Fruit fly (Drosophila melanogaster) whole organism, adult: Measurements from ENCODE around the gene Or85b.

Experiments used
- CG11617 ChIP-seq: fragments of 200-800 bp; sonication (Bioruptor generic); optimal IDR thresholded peaks from 2 replicates; lab custom pipeline; 2017; ENCODE audit warnings: mild to moderate bottlenecking, missing biosample characterization, missing genetic modification reagents, missing genetic modification characterization
- CG12768 ChIP-seq: fragments of 200-800 bp; sonication (Bioruptor generic); optimal IDR thresholded peaks from 2 replicates; lab custom pipeline; 2017; ENCODE audit warnings: missing biosample characterization, missing genetic modification characterization, mild to moderate bottlenecking, moderate library complexity, missing genetic modification reagents
- CG14711 ChIP-seq: fragments of 200-800 bp; sonication (Bioruptor generic); optimal IDR thresholded peaks from 2 replicates; lab custom pipeline; 2018; ENCODE audit warnings: missing biosample characterization, mild to moderate bottlenecking, missing genetic modification characterization, moderate library complexity
- CG1620 ChIP-seq: fragments of 200-800 bp; sonication (Bioruptor generic); optimal IDR thresholded peaks from 2 replicates; lab custom pipeline; 2016; ENCODE audit warnings: missing biosample characterization, missing genetic modification characterization
- CG33017 ChIP-seq: fragments of 200-800 bp; sonication (Bioruptor generic); optimal IDR thresholded peaks from 2 replicates; lab custom pipeline; 2018; ENCODE audit warnings: missing biosample characterization, mild to moderate bottlenecking, missing genetic modification characterization, moderate library complexity
- CG5204 ChIP-seq: fragments of 200-800 bp; sonication (Bioruptor generic); optimal IDR thresholded peaks from 2 replicates; lab custom pipeline; 2016; ENCODE audit warnings: missing biosample characterization, missing genetic modification characterization
- CG7045 ChIP-seq: fragments of 200-800 bp; sonication (Bioruptor generic); optimal IDR thresholded peaks from 2 replicates; lab custom pipeline; 2017; ENCODE audit warnings: missing biosample characterization, mild to moderate bottlenecking, missing genetic modification characterization
- CG7101 ChIP-seq: fragments of 200-800 bp; sonication (Bioruptor generic); optimal IDR thresholded peaks from 2 replicates; lab custom pipeline; 2018; ENCODE audit warnings: missing biosample characterization, mild to moderate bottlenecking, missing genetic modification characterization, moderate library complexity
- Clk ChIP-seq: fragments of 200-800 bp; sonication (Bioruptor generic); optimal IDR thresholded peaks from 2 replicates; lab custom pipeline; 2017; ENCODE audit warnings: missing biosample characterization, missing genetic modification characterization
- Crg-1 ChIP-seq: fragments of 200-800 bp; sonication (Bioruptor generic); optimal IDR thresholded peaks from 2 replicates; lab custom pipeline; 2016; ENCODE audit warnings: missing biosample characterization, missing genetic modification characterization
- Hr96 ChIP-seq: fragments of 200-800 bp; sonication (Bioruptor generic); optimal IDR thresholded peaks from 2 replicates; lab custom pipeline; 2016; ENCODE audit warnings: missing biosample characterization, missing genetic modification characterization
- Mnt ChIP-seq: fragments of 200-800 bp; sonication (Bioruptor generic); optimal IDR thresholded peaks from 2 replicates; lab custom pipeline; 2016; ENCODE audit warnings: missing biosample characterization, mild to moderate bottlenecking, missing genetic modification characterization
- bab1 ChIP-seq: fragments of 200-800 bp; sonication (Bioruptor generic); optimal IDR thresholded peaks from 3 replicates; lab custom pipeline; 2019; ENCODE audit warnings: missing biosample characterization, mild to moderate bottlenecking, missing genetic modification characterization, moderate library complexity
- cic ChIP-seq: fragments of 200-800 bp; sonication (Bioruptor generic); optimal IDR thresholded peaks from 2 replicates; lab custom pipeline; 2017; ENCODE audit warnings: missing biosample characterization, mild to moderate bottlenecking, missing genetic modification characterization, moderate library complexity
- cnc ChIP-seq, 2 experiments: fragments of >200 bp; optimal IDR thresholded peaks; 2 replicates each; lab custom pipeline; 2017
- kay ChIP-seq: fragments of 200-800 bp; sonication (Bioruptor generic); peaks from one replicate; lab custom pipeline; 2016; ENCODE audit warnings: missing biosample characterization, missing genetic modification characterization, borderline replicate concordance
- ovo ChIP-seq: fragments of 200-800 bp; sonication (Bioruptor generic); optimal IDR thresholded peaks from 2 replicates; lab custom pipeline; 2016; ENCODE audit warnings: missing biosample characterization, missing genetic modification characterization
- pad ChIP-seq: fragments of 200-800 bp; sonication (Bioruptor generic); optimal IDR thresholded peaks from 3 replicates; lab custom pipeline; 2017; ENCODE audit warnings: missing biosample characterization, missing genetic modification characterization, mild to moderate bottlenecking, moderate library complexity, missing genetic modification reagents
- tj ChIP-seq: fragments of 200-800 bp; sonication (Bioruptor generic); optimal IDR thresholded peaks from 3 replicates; lab custom pipeline; 2017; ENCODE audit warnings: missing biosample characterization, mild to moderate bottlenecking, missing genetic modification characterization, moderate library complexity
- toe ChIP-seq: fragments of 200-800 bp; sonication (Bioruptor generic); optimal IDR thresholded peaks from 2 replicates; lab custom pipeline; 2016; ENCODE audit warnings: missing biosample characterization, missing genetic modification characterization

The Or85b gene

DNA sequence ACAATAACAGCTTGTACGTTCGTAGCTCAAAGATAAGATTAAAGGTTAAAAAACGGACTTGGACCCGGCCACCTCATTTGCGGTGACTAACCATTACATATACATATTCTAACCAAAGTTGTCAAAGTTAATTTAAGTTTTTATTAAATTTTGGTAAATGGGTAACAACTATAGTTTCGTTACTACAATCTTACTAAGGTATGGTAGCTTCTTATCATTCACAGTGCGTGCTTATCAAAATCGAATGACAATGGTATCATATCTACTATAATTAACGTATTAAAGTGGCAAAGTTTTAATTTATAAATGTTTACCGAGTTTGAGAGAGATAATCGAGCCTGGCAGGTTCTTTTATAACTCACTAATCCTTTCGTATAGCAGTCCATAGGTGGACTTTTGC is 8.0 kb upstream of the Or85b start:
- TF ChIP-seq CG14711 = no peak
- TF ChIP-seq cic (GFP tag; lab: Kevin White, UChicago) = no peak
- TF ChIP-seq toe (GFP tag; lab: Kevin White, UChicago) = no peak
- no peak for TF ChIP-seq Crg-1 (GFP tag; lab: Kevin White, UChicago)
- no peak for TF ChIP-seq CG12768 (GFP tag; lab: Kevin White, UChicago)
- no peak for TF ChIP-seq cnc (optimal IDR thresholded peaks at IDR 0.05; lab: Kevin White, UChicago)
- TF ChIP-seq Hr96 (GFP tag; lab: Kevin White, UChicago) = no peak
- TF ChIP-seq CG5204 (GFP tag; lab: Kevin White, UChicago) = no peak
- TF ChIP-seq kay (GFP tag; lab: Kevin White, UChicago) = no peak
- no peak for TF ChIP-seq CG11617
- no peak for TF ChIP-seq CG33017 (tag; lab: Kevin White, UChicago)
- no peak for TF ChIP-seq CG7101 (tag; lab: Kevin White, UChicago)
- no peak for TF ChIP-seq CG1620
- TF ChIP-seq bab1 (GFP tag; lab: Kevin White, UChicago) = no peak
- TF ChIP-seq ovo (GFP tag; lab: Kevin White, UChicago) = no peak

DNA sequence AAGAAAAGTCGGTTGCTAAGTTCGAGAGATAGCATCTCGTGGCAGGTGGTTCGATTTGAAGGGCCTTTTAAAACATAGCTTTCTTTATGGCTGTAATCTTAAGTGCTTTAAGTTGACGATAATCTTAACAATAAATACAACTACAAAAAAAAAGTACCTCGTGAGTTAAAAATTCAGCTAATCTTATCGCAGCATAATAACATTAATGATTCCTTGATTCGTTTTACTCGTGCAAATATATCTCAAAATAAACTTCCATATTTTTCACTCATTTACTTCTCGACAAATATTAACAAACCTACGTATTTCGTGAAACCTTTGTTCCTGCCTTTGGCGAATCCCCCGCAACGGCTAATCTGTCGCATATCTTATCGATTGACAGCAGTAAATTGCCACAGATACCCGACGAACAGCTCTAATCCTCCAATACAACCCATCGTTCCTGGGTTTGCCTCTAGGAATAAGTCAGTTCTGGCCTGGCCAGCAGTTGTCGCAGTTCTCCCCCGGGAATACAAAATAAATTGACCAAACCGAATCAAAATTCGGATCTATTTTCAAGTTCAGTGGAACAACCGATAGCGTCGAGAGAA is 7.5 kb upstream of the Or85b start:
- TF ChIP-seq pad (GFP tag; lab: Kevin White, UChicago) = no peak

DNA sequence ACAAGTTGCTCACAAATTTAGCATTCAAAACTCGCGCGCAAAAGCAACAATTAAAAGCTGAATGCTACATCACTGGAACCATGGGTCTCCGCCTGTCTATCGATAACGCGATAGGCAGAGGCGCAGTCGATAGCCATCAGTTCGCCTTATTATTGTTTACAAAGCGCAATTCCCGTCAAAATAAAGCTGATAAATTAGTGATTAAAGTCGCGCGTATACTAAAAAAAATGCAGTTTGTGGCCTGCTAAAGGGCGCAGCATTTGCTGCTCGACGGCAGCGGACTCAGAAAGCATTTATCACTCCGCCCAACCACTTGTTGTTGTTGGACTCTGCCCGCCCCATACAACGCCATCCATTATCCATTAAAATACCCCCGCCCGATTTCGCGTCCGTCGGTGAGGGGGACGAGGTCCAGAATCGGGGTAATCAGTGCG is 6.6 kb upstream of the Or85b start, which contains the start of gene CG11737:
CG11737 (plus strand) TSS at position 117 of the 434 bp plus-strand sequence.
- no peak for TF ChIP-seq kay (GFP tag; lab: Kevin White, UChicago)
- peak; percentile 22 for TF ChIP-seq CG12768 (GFP tag; lab: Kevin White, UChicago)
- no peak for TF ChIP-seq CG11617
- TF ChIP-seq Hr96 (GFP tag; lab: Kevin White, UChicago) = peak; percentile 20
- TF ChIP-seq toe (GFP tag; lab: Kevin White, UChicago) = peak; percentile 34
- peak; percentile 5 for TF ChIP-seq Mnt

DNA sequence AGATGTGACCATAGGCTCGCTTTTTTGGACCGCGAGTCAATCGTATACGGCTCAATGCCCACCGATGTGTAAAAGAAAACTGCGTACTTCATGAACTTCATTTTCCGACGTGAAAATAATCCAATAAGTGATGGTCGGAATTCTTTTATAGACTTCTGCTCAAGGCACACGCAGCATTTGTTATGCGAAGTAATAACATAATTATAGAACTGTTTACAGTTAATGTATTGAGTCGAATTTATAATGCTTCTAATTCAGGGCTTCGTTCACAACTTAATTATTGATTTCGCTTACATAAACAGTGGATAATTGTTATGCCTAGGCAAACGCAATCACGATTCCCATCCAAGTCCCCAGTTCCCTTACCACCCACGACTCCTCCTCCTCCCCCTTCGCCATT is 1.8 kb upstream of the Or85b start, which contains the start of gene Or85c:
Or85c (minus strand) TSS at position 101 of the 400 bp plus-strand sequence.
- TF ChIP-seq Clk (GFP tag; lab: Kevin White, UChicago) = no peak
- TF ChIP-seq CG33017 (tag; lab: Kevin White, UChicago) = no peak
- no peak for TF ChIP-seq CG14711
- no peak for TF ChIP-seq CG11617
- TF ChIP-seq ovo (GFP tag; lab: Kevin White, UChicago) = no peak
- no peak for TF ChIP-seq Crg-1 (GFP tag; lab: Kevin White, UChicago)
- no peak for TF ChIP-seq kay (GFP tag; lab: Kevin White, UChicago)
- TF ChIP-seq CG5204 (GFP tag; lab: Kevin White, UChicago) = no peak
- TF ChIP-seq bab1 (GFP tag; lab: Kevin White, UChicago) = no peak
- TF ChIP-seq CG1620 = no peak
- no peak for TF ChIP-seq cic (GFP tag; lab: Kevin White, UChicago)
- no peak for TF ChIP-seq Hr96 (GFP tag; lab: Kevin White, UChicago)
- no peak for TF ChIP-seq CG7045 (GFP tag; lab: Kevin White, UChicago)
- no peak for TF ChIP-seq cnc (optimal IDR thresholded peaks at IDR 0.05; lab: Kevin White, UChicago)
- no peak for TF ChIP-seq pad (GFP tag; lab: Kevin White, UChicago)
- no peak for TF ChIP-seq toe (GFP tag; lab: Kevin White, UChicago)
- TF ChIP-seq tj (GFP tag; lab: Kevin White, UChicago) = no peak
- TF ChIP-seq CG7101 (tag; lab: Kevin White, UChicago) = no peak
- no peak for TF ChIP-seq Mnt

DNA sequence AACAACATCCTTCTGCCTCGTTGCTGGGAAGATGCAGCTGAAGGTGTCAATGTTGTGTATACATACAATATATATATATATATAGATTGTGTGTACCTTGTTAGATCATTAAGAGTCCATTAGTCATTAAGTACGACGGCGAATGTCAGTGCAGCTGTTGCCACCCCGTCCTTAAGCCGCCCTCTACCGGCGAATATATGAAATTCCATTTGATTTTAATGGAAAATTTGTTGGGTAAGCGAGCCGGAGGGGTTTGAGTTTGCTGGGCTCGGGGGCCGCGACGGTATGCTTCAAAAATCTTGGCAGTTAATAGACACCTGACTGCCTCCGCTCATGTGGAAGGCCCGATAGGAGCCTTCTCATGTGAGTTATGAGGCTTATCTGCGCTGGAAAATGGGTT is 26.6 kb downstream of the Or85b start:
- no peak for TF ChIP-seq CG1620
- TF ChIP-seq CG11617 = no peak
- no peak for TF ChIP-seq Crg-1 (GFP tag; lab: Kevin White, UChicago)
- TF ChIP-seq bab1 (GFP tag; lab: Kevin White, UChicago) = no peak
- no peak for TF ChIP-seq CG7045 (GFP tag; lab: Kevin White, UChicago)
- TF ChIP-seq CG7101 (tag; lab: Kevin White, UChicago) = no peak
- no peak for TF ChIP-seq cic (GFP tag; lab: Kevin White, UChicago)
- TF ChIP-seq ovo (GFP tag; lab: Kevin White, UChicago) = no peak
- TF ChIP-seq cnc (optimal IDR thresholded peaks at IDR 0.05; lab: Kevin White, UChicago) = no peak
- TF ChIP-seq CG14711 = no peak
- TF ChIP-seq Hr96 (GFP tag; lab: Kevin White, UChicago) = no peak
- TF ChIP-seq tj (GFP tag; lab: Kevin White, UChicago) = no peak
- no peak for TF ChIP-seq kay (GFP tag; lab: Kevin White, UChicago)
- TF ChIP-seq CG5204 (GFP tag; lab: Kevin White, UChicago) = no peak
- TF ChIP-seq CG33017 (tag; lab: Kevin White, UChicago) = no peak
- no peak for TF ChIP-seq toe (GFP tag; lab: Kevin White, UChicago)
- TF ChIP-seq Clk (GFP tag; lab: Kevin White, UChicago) = no peak
- TF ChIP-seq pad (GFP tag; lab: Kevin White, UChicago) = no peak
- no peak for TF ChIP-seq Mnt

DNA sequence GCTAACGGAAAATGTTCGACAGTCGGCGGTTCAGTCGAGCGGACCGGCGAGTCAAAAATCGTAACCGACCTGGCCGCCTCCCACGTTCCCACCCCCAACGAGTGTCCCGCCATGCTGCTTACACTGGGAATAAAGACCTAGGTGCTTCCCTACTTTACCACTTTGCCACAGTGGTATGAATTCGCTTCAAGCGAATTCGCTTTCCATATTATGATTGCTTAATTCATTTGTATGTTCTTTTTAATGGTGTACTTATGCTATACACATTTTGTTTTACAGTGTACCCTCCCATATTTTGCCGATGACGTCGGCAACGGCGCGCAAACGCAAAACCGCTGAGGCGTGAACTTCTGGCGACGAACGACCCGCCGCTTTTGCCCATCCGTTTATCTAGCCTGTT is 28.3 kb downstream of the Or85b start:
- TF ChIP-seq bab1 (GFP tag; lab: Kevin White, UChicago) (no peak), pad (GFP tag; lab: Kevin White, UChicago) (no peak), Crg-1 (GFP tag; lab: Kevin White, UChicago) (no peak), cnc (optimal IDR thresholded peaks at IDR 0.05; lab: Kevin White, UChicago) (no peak), Clk (GFP tag; lab: Kevin White, UChicago) (no peak)
